Worm (Caenorhabditis elegans) whole organism, L4/young adult: Measurements from ENCODE around the gene M28.4.

Experiments
- W03F9.2 ChIP-seq: fragments of 150-350 bp; optimal IDR thresholded peaks from 2 replicates; lab custom pipeline; 2014; ENCODE audit warnings: missing biosample characterization, missing genetic modification characterization
- dao-5 ChIP-seq: sonication (generic microtip); optimal IDR thresholded peaks from 2 replicates; lab custom pipeline; 2016; ENCODE audit warnings: missing genotype, missing genetic modification characterization, moderate library complexity, missing compliant biosample characterization
- him-1 ChIP-seq: sonication (generic microtip); optimal IDR thresholded peaks from 2 replicates; lab custom pipeline; 2016; ENCODE audit warnings: missing genotype, missing genetic modification reagents, missing genetic modification characterization, missing compliant biosample characterization

- TF ChIP-seq dao-5 (tag; lab: Kevin White, UChicago) (no peak), W03F9.2 (tag; lab: Kevin White, UChicago) (no peak), him-1 (tag; lab: Kevin White, UChicago) (no peak)
These were observed 37.1 kb downstream of the M28.4 start for ce11 chrII:10680614-10681013.
